Worm (Caenorhabditis elegans) whole organism, early embryonic: Measurements from ENCODE around the gene figl-1.

ENCODE experiments used
- F13C5.2 ChIP-seq: sonication (generic microtip); optimal IDR thresholded peaks from 2 replicates; lab custom pipeline; 2017; ENCODE audit warnings: mild to moderate bottlenecking, missing genetic modification characterization, inconsistent platforms, missing compliant biosample characterization
- ama-1 ChIP-seq: fragments of 150-350 bp; optimal IDR thresholded peaks from 2 replicates; lab custom pipeline; 2014
- ceh-13 ChIP-seq: fragments of 200-800 bp; sonication (Bioruptor generic); optimal IDR thresholded peaks from 2 replicates; lab custom pipeline; 2018; ENCODE audit warnings: mild to moderate bottlenecking, missing genetic modification characterization, missing compliant biosample characterization
- ceh-36 ChIP-seq: sonication (generic microtip); optimal IDR thresholded peaks from 2 replicates; lab custom pipeline; 2016; ENCODE audit warnings: missing genetic modification characterization, inconsistent platforms, missing compliant biosample characterization
- hmg-4 ChIP-seq: fragments of 200-800 bp; sonication (Bioruptor generic); optimal IDR thresholded peaks from 2 replicates; lab custom pipeline; 2018; ENCODE audit warnings: mild to moderate bottlenecking, missing genetic modification characterization, missing compliant biosample characterization
- sea-1 ChIP-seq: fragments of 200-800 bp; sonication (Bioruptor generic); conservative IDR thresholded peaks from 2 replicates; pipeline ENCODE4 v1.3.6; 2022; ENCODE audit warnings: missing genetic modification characterization, missing compliant biosample characterization
- tbx-11 ChIP-seq: fragments of 200-800 bp; sonication (Bioruptor generic); IDR thresholded peaks from 2 replicates; pipeline ENCODE4 v1.3.6; 2022; ENCODE audit warnings: missing genetic modification characterization, missing compliant biosample characterization
- tra-4 ChIP-seq: sonication (generic microtip); optimal IDR thresholded peaks from 2 replicates; lab custom pipeline; 2017; ENCODE audit warnings: missing genetic modification characterization, missing compliant biosample characterization

- TF ChIP-seq F13C5.2 (tag; lab: Kevin White, UChicago), result no peak
- TF ChIP-seq ceh-36 (tag; lab: Kevin White, UChicago), result no peak
- TF ChIP-seq hmg-4 (GFP tag; lab: Kevin White, UChicago), result no peak
- no peak for TF ChIP-seq ama-1
- TF ChIP-seq tbx-11 (GFP tag; lab: Robert Waterston, UW), result no peak
- TF ChIP-seq tra-4 (tag; lab: Kevin White, UChicago), result no peak
- no peak for TF ChIP-seq sea-1 (GFP tag; lab: Robert Waterston, UW)
- TF ChIP-seq ceh-13, result no peak
Measured at ce11 chrV:4315057-4315456, 30.7 kb downstream of the figl-1 start, which contains the start of gene srh-192.
